Fruit fly (Drosophila melanogaster): ENCODE measurements around the gene CG9119.

CG9119 gene

DNA sequence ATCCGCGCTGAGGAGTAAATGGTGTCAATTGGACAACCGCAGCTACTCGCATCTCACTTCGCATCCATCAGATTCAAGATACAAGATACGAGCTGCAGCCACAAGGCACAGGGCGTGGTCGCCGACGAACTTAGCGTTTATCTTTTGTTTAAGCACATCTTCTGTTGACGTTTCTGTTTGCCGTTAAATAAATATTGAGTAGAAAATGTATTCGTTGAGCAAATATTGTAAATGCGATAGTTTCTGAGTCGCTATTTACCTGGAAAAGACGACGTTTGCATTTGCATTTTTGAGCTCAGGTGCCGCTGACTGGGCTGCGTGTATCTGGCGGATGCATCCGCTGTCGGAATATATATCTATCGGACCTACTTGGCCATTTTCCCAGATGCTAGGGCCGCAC is 38.3 kb downstream of the CG9119 start (continued):
- TF ChIP-seq Fer2 (tag; optimal IDR thresholded peaks at IDR 0.05) = peak; percentile 24
- peak; percentile 48 for TF ChIP-seq CG8089 (GFP tag; optimal IDR thresholded peaks at IDR 0.05)
- TF ChIP-seq CG11504 (tag; optimal IDR thresholded peaks at IDR 0.05) = peak; percentile 56
- TF ChIP-seq TFAM (GFP tag; optimal IDR thresholded peaks at IDR 0.05) = peak; percentile 50
- no peak for TF ChIP-seq D (optimal IDR thresholded peaks at IDR 0.05)
- TF ChIP-seq D (GFP tag; optimal IDR thresholded peaks at IDR 0.05) = peak; percentile 68
- TF ChIP-seq gce (GFP tag; IDR thresholded peaks at IDR 0.05) = peak; percentile 76
- TF ChIP-seq CG17829 (tag; optimal IDR thresholded peaks at IDR 0.05) = peak; percentile 25
- TF ChIP-seq CG17612 (GFP tag; IDR thresholded peaks at IDR 0.05) = no peak
- no peak for TF ChIP-seq CG3847 (GFP tag; IDR thresholded peaks at IDR 0.05)
- TF ChIP-seq tup (GFP tag; optimal IDR thresholded peaks at IDR 0.05) = no peak
- peak; percentile 81 for TF ChIP-seq CG17912 (GFP tag; optimal IDR thresholded peaks at IDR 0.05)
- TF ChIP-seq CG10654 (GFP tag; optimal IDR thresholded peaks at IDR 0.05) = peak; percentile 25
- TF ChIP-seq CG7556 (GFP tag; optimal IDR thresholded peaks at IDR 0.05) = peak; percentile 22
- TF ChIP-seq sc (optimal IDR thresholded peaks at IDR 0.05) = no peak
- peak; percentile 74 for TF ChIP-seq sc (GFP tag; optimal IDR thresholded peaks at IDR 0.05)
- TF ChIP-seq CG1529 (GFP tag; optimal IDR thresholded peaks at IDR 0.05) = peak; percentile 84
- peak; percentile 93 for TF ChIP-seq ac (GFP tag; optimal IDR thresholded peaks at IDR 0.05)
- peak; percentile 81 for TF ChIP-seq Med (GFP tag)
- no peak for TF ChIP-seq Doc2 (GFP tag; IDR thresholded peaks at IDR 0.05)
- peak; percentile 28 for TF ChIP-seq CTCF (GFP tag; optimal IDR thresholded peaks at IDR 0.05)
- no peak for TF ChIP-seq CG3726 (GFP tag; IDR thresholded peaks at IDR 0.05)
- no peak for TF ChIP-seq pum (GFP tag; optimal IDR thresholded peaks at IDR 0.05)
- no peak for TF ChIP-seq CG9437 (GFP tag; optimal IDR thresholded peaks at IDR 0.05)
- no peak for TF ChIP-seq sisA (GFP tag; IDR thresholded peaks at IDR 0.05)
- TF ChIP-seq CG11085 (GFP tag; IDR thresholded peaks at IDR 0.05) = no peak
- peak; percentile 96 for TF ChIP-seq ATbp (GFP tag; optimal IDR thresholded peaks at IDR 0.05)
- TF ChIP-seq prd (optimal IDR thresholded peaks at IDR 0.05) = no peak
- TF ChIP-seq prd (GFP tag; IDR thresholded peaks at IDR 0.05) = peak; percentile 10; the same call in 1 of the 3 replicates
- peak; percentile 40 for TF ChIP-seq Fer1 (GFP tag; optimal IDR thresholded peaks at IDR 0.05)
- TF ChIP-seq CG7987 (GFP tag; optimal IDR thresholded peaks at IDR 0.05) = peak; percentile 64
- peak; percentile 26 for TF ChIP-seq CG2712 (tag; optimal IDR thresholded peaks at IDR 0.05)
- peak; percentile 78; the same call in 2 of the 3 replicates for TF ChIP-seq otp (GFP tag; IDR thresholded peaks at IDR 0.05)
- TF ChIP-seq CG15696 (tag; optimal IDR thresholded peaks at IDR 0.05) = peak; percentile 90
- peak; percentile 28 for TF ChIP-seq NfI (GFP tag; optimal IDR thresholded peaks at IDR 0.05)
- peak; percentile 1 for TF ChIP-seq CG4424 (GFP tag; optimal IDR thresholded peaks at IDR 0.05)
- no peak for TF ChIP-seq lbe (GFP tag; optimal IDR thresholded peaks at IDR 0.05)
- TF ChIP-seq zfh1 (GFP tag; IDR thresholded peaks at IDR 0.05) = peak; percentile 88
- TF ChIP-seq Pdp1 (GFP tag; optimal IDR thresholded peaks at IDR 0.05) = no peak
- no peak for TF ChIP-seq CG1602 (GFP tag; optimal IDR thresholded peaks at IDR 0.05)
- TF ChIP-seq Asciz (GFP tag; optimal IDR thresholded peaks at IDR 0.05) = peak; percentile 90
- no peak for TF ChIP-seq CG8478 (optimal IDR thresholded peaks at IDR 0.05)
- TF ChIP-seq CG7271 (tag; optimal IDR thresholded peaks at IDR 0.05) = peak; percentile 79
- TF ChIP-seq slbo (GFP tag; IDR thresholded peaks at IDR 0.05) = no peak
- 0 out of 2 replicates have a peak, but pooled peaks have one; percentile 26 for TF ChIP-seq Nf-YA (GFP tag; IDR thresholded peaks at IDR 0.05)
- peak; percentile 81 for TF ChIP-seq odd (GFP tag; optimal IDR thresholded peaks at IDR 0.05)
- TF ChIP-seq tap (tag; optimal IDR thresholded peaks at IDR 0.05) = peak; percentile 50
- peak; percentile 10; the same call in 1 of the 2 replicates for TF ChIP-seq CG4360 (GFP tag; IDR thresholded peaks at IDR 0.05)
- TF ChIP-seq CG15514 (GFP tag; optimal IDR thresholded peaks at IDR 0.05) = no peak
- TF ChIP-seq sob (GFP tag; IDR thresholded peaks at IDR 0.05) = peak; percentile 50; the same call in 1 of the 2 replicates
- TF ChIP-seq CrebB (tag; optimal IDR thresholded peaks at IDR 0.05) = peak; percentile 63
- TF ChIP-seq CG3163 (GFP tag; optimal IDR thresholded peaks at IDR 0.05) = peak; percentile 7
- peak; percentile 67 for TF ChIP-seq sqz (GFP tag; optimal IDR thresholded peaks at IDR 0.05)
